Worm (Caenorhabditis elegans) whole organism, mixed stage, embryonic: ENCODE data around the gene clec-266.
A peak's percentile ranks its signal among the peaks of the same experiment; 100 is the strongest.

Experiments
- bed-3 ChIP-seq: fragments of 200-800 bp; sonication (Bioruptor generic); optimal IDR thresholded peaks from 3 replicates; lab custom pipeline; 2018; ENCODE audit warnings: mild to moderate bottlenecking, missing genetic modification characterization, moderate library complexity, missing compliant biosample characterization
- blmp-1 ChIP-seq: fragments of 150-350 bp; optimal IDR thresholded peaks from 2 replicates; lab custom pipeline; 2014; ENCODE audit warnings: missing biosample characterization, missing genetic modification characterization
- ceh-39 ChIP-seq: fragments of 150-350 bp; optimal IDR thresholded peaks from 2 replicates; lab custom pipeline; 2014; ENCODE audit warnings: missing biosample characterization, missing genetic modification characterization
- ceh-43 ChIP-seq: fragments of 200-800 bp; sonication (Bioruptor generic); optimal IDR thresholded peaks from 2 replicates; lab custom pipeline; 2018; ENCODE audit warnings: mild to moderate bottlenecking, missing genetic modification characterization, moderate library complexity, missing compliant biosample characterization
- ceh-83 ChIP-seq: fragments of 200-800 bp; sonication (Bioruptor generic); optimal IDR thresholded peaks from 2 replicates; lab custom pipeline; 2018; ENCODE audit warnings: mild to moderate bottlenecking, missing genetic modification characterization, missing compliant biosample characterization
- ces-1 ChIP-seq: fragments of 150-350 bp; optimal IDR thresholded peaks from 2 replicates; lab custom pipeline; 2014; ENCODE audit warnings: missing biosample characterization, missing genetic modification reagents, missing genetic modification characterization
- cnd-1 ChIP-seq: fragments of 200-800 bp; sonication (Bioruptor generic); optimal IDR thresholded peaks from 2 replicates; lab custom pipeline; 2018; ENCODE audit warnings: mild to moderate bottlenecking, missing genetic modification characterization, missing compliant biosample characterization
- drap-1 ChIP-seq: fragments of 200-800 bp; sonication (Bioruptor generic); optimal IDR thresholded peaks from 3 replicates; lab custom pipeline; 2018; ENCODE audit warnings: mild to moderate bottlenecking, missing genetic modification characterization, missing compliant biosample characterization
- elt-3 ChIP-seq: fragments of 150-350 bp; optimal IDR thresholded peaks from 2 replicates; lab custom pipeline; 2014; ENCODE audit warnings: missing biosample characterization, missing genetic modification characterization
- flh-1 ChIP-seq: fragments of 200-800 bp; sonication (Bioruptor generic); optimal IDR thresholded peaks from 2 replicates; lab custom pipeline; 2018; ENCODE audit warnings: mild to moderate bottlenecking, missing genetic modification characterization, moderate library complexity, missing compliant biosample characterization
- ham-2 ChIP-seq: fragments of 200-800 bp; sonication (Bioruptor generic); optimal IDR thresholded peaks from 2 replicates; lab custom pipeline; 2018; ENCODE audit warnings: mild to moderate bottlenecking, missing genetic modification characterization, missing compliant biosample characterization
- hlh-1 ChIP-seq: fragments of 150-350 bp; optimal IDR thresholded peaks from 2 replicates; lab custom pipeline; 2014; ENCODE audit warnings: missing biosample characterization, missing genetic modification reagents, missing genetic modification characterization
- lin-13 ChIP-seq: fragments of 150-350 bp; optimal IDR thresholded peaks from 2 replicates; lab custom pipeline; 2014; ENCODE audit warnings: missing biosample characterization, missing genetic modification characterization
- lin-32 ChIP-seq: fragments of 200-800 bp; sonication (Bioruptor generic); optimal IDR thresholded peaks from 2 replicates; lab custom pipeline; 2018; ENCODE audit warnings: mild to moderate bottlenecking, missing genetic modification characterization, missing compliant biosample characterization
- lsy-2 ChIP-seq: fragments of 150-350 bp; optimal IDR thresholded peaks from 2 replicates; lab custom pipeline; 2014; ENCODE audit warnings: missing biosample characterization, missing genetic modification characterization
- mep-1 ChIP-seq: fragments of 150-350 bp; optimal IDR thresholded peaks from 2 replicates; lab custom pipeline; 2017; ENCODE audit warnings: missing biosample characterization, missing genetic modification reagents, missing genetic modification characterization, inconsistent platforms
- mls-2 ChIP-seq: sonication (generic microtip); optimal IDR thresholded peaks from 2 replicates; lab custom pipeline; 2016; ENCODE audit warnings: mild to moderate bottlenecking, missing genetic modification characterization, moderate library complexity, missing compliant biosample characterization
- nhr-12 ChIP-seq: fragments of 150-350 bp; optimal IDR thresholded peaks from 2 replicates; lab custom pipeline; 2014; ENCODE audit warnings: missing biosample characterization, missing genetic modification characterization
- nhr-2 ChIP-seq: fragments of 150-350 bp; optimal IDR thresholded peaks from 2 replicates; lab custom pipeline; 2014; ENCODE audit warnings: missing biosample characterization, missing genetic modification characterization
- nhr-237 ChIP-seq: fragments of 150-350 bp; optimal IDR thresholded peaks from 2 replicates; lab custom pipeline; 2014; ENCODE audit warnings: missing biosample characterization, missing genetic modification characterization
- nhr-28 ChIP-seq: fragments of 150-350 bp; optimal IDR thresholded peaks from 2 replicates; lab custom pipeline; 2014; ENCODE audit warnings: missing biosample characterization, missing genetic modification characterization
- nhr-76 ChIP-seq: sonication (generic microtip); optimal IDR thresholded peaks from 2 replicates; lab custom pipeline; 2017; ENCODE audit warnings: missing biosample characterization, missing genetic modification characterization
- pha-4 ChIP-seq: fragments of 150-350 bp; optimal IDR thresholded peaks from 2 replicates; lab custom pipeline; 2018; ENCODE audit warnings: missing biosample characterization, missing genetic modification reagents, missing genetic modification characterization
- sem-2 ChIP-seq: fragments of 200-800 bp; sonication (Bioruptor generic); optimal IDR thresholded peaks from 2 replicates; lab custom pipeline; 2018; ENCODE audit warnings: mild to moderate bottlenecking, missing genetic modification characterization, missing compliant biosample characterization
- sptf-1 ChIP-seq: sonication (generic microtip); optimal IDR thresholded peaks from 2 replicates; lab custom pipeline; 2017; ENCODE audit warnings: mild to moderate bottlenecking, missing genetic modification characterization, moderate library complexity, missing compliant biosample characterization
- unc-120 ChIP-seq: sonication (generic microtip); optimal IDR thresholded peaks from 2 replicates; lab custom pipeline; 2017; ENCODE audit warnings: missing genetic modification characterization, missing compliant biosample characterization; ENCODE audit not compliant: poor library complexity, severe bottlenecking
- unc-39 ChIP-seq: fragments of 150-350 bp; optimal IDR thresholded peaks from 2 replicates; lab custom pipeline; 2014; ENCODE audit warnings: missing biosample characterization, missing genetic modification characterization
- unc-62 ChIP-seq: fragments of 150-350 bp; optimal IDR thresholded peaks from 2 replicates; lab custom pipeline; 2014; ENCODE audit warnings: missing biosample characterization, missing genetic modification reagents, missing genetic modification characterization
- zip-8 ChIP-seq: fragments of 150-350 bp; optimal IDR thresholded peaks from 2 replicates; lab custom pipeline; 2014; ENCODE audit warnings: missing biosample characterization, missing genetic modification characterization

The clec-266 gene

ce11 chrX:6638985-6639573 is 16.4 kb upstream of the clec-266 start:
- TF ChIP-seq hlh-1 (tag; lab: Kevin White, UChicago) (no peak), ces-1 (GFP tag; lab: Kevin White, UChicago) (no peak), elt-3 (tag; lab: Kevin White, UChicago) (no peak), sptf-1 (tag; lab: Kevin White, UChicago) (no peak), lin-13 (tag; lab: Kevin White, UChicago) (no peak), pha-4 (tag; lab: Kevin White, UChicago) (no peak), cnd-1 (tag; lab: Kevin White, UChicago) (no peak), nhr-237 (tag; lab: Kevin White, UChicago) (no peak)

ce11 chrX:6637933-6638332 is 15.2 kb upstream of the clec-266 start:
- no peak for TF ChIP-seq lin-13 (tag; lab: Kevin White, UChicago)

DNA sequence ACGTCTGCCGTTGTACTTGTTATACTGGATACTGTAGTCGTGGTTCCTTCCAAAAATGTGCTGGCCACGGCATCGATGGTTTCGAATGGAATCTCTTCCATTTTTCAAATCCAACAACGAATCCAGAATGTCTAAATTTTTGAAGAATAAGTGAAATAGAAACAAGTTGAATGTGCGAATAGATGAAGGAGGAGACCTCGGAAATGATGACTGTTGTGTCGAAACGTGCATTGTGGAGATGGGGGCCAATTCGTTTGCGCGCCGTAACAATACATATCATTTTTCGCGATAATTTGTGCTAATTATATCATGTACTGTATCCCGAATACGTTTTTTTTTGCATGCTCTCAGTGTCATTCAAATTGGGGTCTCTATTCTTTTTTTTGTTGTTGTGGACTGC is 12.5 kb upstream of the clec-266 start, which contains the start of gene aexr-1:
Gene aexr-1 (minus strand): TSS at position 101 of the 400 bp plus-strand sequence.
- no peak for TF ChIP-seq nhr-28
- no peak for TF ChIP-seq unc-62 (GFP tag; lab: Kevin White, UChicago)
- TF ChIP-seq sptf-1 (tag; lab: Kevin White, UChicago) = no peak
- TF ChIP-seq flh-1 (GFP tag; lab: Kevin White, UChicago) = no peak
- no peak for TF ChIP-seq ham-2 (GFP tag; lab: Kevin White, UChicago)

ce11 chrX:6631437-6631836 is 8.7 kb upstream of the clec-266 start, which contains the start of gene aexr-2:
TSS of gene aexr-2 (minus strand) at chrX:6631537.
- TF ChIP-seq nhr-28 (no peak), unc-62 (GFP tag; lab: Kevin White, UChicago) (no peak), ceh-83 (GFP tag; lab: Kevin White, UChicago) (no peak), nhr-237 (tag; lab: Kevin White, UChicago) (no peak), ceh-43 (GFP tag; lab: Kevin White, UChicago) (no peak), nhr-2 (no peak), sem-2 (GFP tag; lab: Kevin White, UChicago) (no peak), blmp-1 (tag; lab: Kevin White, UChicago) (no peak), mep-1 (tag; lab: Kevin White, UChicago) (no peak), mls-2 (tag; lab: Kevin White, UChicago) (no peak), lsy-2 (tag; lab: Kevin White, UChicago) (no peak), drap-1 (no peak), ham-2 (GFP tag; lab: Kevin White, UChicago) (no peak), unc-39 (tag; lab: Kevin White, UChicago) (no peak), unc-120 (no peak), hlh-1 (tag; lab: Kevin White, UChicago) (no peak), sptf-1 (tag; lab: Kevin White, UChicago) (no peak), bed-3 (GFP tag; lab: Kevin White, UChicago) (no peak)

DNA sequence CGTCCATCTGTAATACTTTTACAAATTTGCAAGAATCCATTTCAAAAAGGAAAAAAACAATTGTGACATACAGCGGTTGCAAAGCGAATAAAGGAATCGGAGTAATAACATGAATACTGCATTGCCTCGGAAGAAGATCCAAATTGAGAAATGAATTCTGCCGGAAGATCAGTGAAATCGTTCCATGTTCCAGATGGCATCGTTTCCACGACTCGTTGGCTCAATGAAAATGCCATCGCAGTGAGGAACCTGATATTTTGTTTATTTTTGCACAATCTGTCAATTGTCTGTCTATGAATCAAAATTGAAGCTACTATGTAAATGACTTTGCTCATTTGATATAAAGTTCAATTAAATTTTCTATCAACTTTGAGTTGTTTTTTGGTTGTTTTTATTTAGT is 7.9 kb upstream of the clec-266 start:
- TF ChIP-seq nhr-237 (tag; lab: Kevin White, UChicago) = no peak
- TF ChIP-seq, all 35 proteins: peak for 0

DNA sequence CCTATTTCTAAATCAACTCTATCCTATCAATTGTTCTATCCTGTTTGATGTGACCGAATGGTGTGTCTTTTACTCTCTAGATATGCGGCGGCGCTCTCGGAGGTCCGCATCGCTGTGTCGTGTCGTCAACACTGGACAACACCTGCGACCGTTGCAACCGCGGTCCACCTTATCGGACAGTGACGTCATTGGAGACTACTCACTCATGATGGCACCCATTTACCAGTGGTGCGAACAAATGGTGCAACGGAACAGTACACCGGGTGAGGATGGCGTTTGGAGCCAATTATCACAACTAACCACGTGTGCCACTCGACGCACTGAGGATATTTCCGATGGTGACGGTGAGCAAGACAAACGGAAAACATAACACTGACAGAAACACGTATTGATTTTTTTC is 2.6 kb upstream of the clec-266 start:
- peak; percentile 34 for TF ChIP-seq lin-32
- no peak for TF ChIP-seq zip-8
- TF ChIP-seq ceh-39 = peak; percentile 16
- TF ChIP-seq nhr-76 (tag; lab: Kevin White, UChicago) = no peak
- TF ChIP-seq nhr-12 (tag; lab: Kevin White, UChicago) = peak; percentile 4
- TF ChIP-seq drap-1 = peak; percentile 32
- TF ChIP-seq nhr-2 = peak; percentile 77

- TF ChIP-seq unc-120 (no peak), mep-1 (tag; lab: Kevin White, UChicago) (no peak)
Measured at ce11 chrX:6618712-6619111, 4.0 kb downstream of the clec-266 start, which contains the start of gene kqt-1. TSS of gene kqt-1 (plus strand) at chrX:6619012.
